Fruit fly (Drosophila melanogaster) whole organism, embryonic: ENCODE results near the gene nmdyn-D7.

Experiments used
- Bgb ChIP-seq: fragments of 200-800 bp; sonication (Bioruptor generic); IDR thresholded peaks from 2 replicates; pipeline ENCODE4 v1.3.6; 2022; ENCODE audit warnings: missing biosample characterization, missing genetic modification characterization; ENCODE audit not compliant: partially characterized antibody
- CG10565 ChIP-seq: fragments of 200-800 bp; sonication (Bioruptor generic); optimal IDR thresholded peaks from 3 replicates; lab custom pipeline; 2016; ENCODE audit warnings: missing biosample characterization, mild to moderate bottlenecking, missing genetic modification characterization
- CG10654 ChIP-seq: fragments of 200-800 bp; sonication (Bioruptor generic); optimal IDR thresholded peaks from 2 replicates; lab custom pipeline; 2016; ENCODE audit warnings: missing biosample characterization, missing genetic modification characterization
- CG12071 ChIP-seq: fragments of 200-800 bp; sonication (Bioruptor generic); optimal IDR thresholded peaks from 3 replicates; lab custom pipeline; 2018; ENCODE audit warnings: missing biosample characterization, mild to moderate bottlenecking, missing genetic modification characterization
- CG12155 ChIP-seq: fragments of 200-800 bp; sonication (Bioruptor generic); optimal IDR thresholded peaks from 3 replicates; lab custom pipeline; 2016; ENCODE audit warnings: missing biosample characterization, missing genetic modification characterization
- CG12942 ChIP-seq: fragments of 200-800 bp; sonication (Bioruptor generic); optimal IDR thresholded peaks from 3 replicates; lab custom pipeline; 2016; ENCODE audit warnings: missing biosample characterization, missing genetic modification characterization
- CG13123 ChIP-seq: fragments of 200-800 bp; sonication (Bioruptor generic); optimal IDR thresholded peaks from 2 replicates; lab custom pipeline; 2016; ENCODE audit warnings: missing biosample characterization, missing genetic modification characterization
- CG13894 ChIP-seq: fragments of 200-800 bp; sonication (Bioruptor generic); optimal IDR thresholded peaks from 3 replicates; lab custom pipeline; 2018; ENCODE audit warnings: missing biosample characterization, mild to moderate bottlenecking, missing genetic modification characterization, moderate library complexity
- CG1529 ChIP-seq: fragments of 200-800 bp; sonication (Bioruptor generic); optimal IDR thresholded peaks from 3 replicates; lab custom pipeline; 2018; ENCODE audit warnings: missing biosample characterization, missing genetic modification characterization
- CG15514 ChIP-seq: fragments of 200-800 bp; sonication (Bioruptor generic); optimal IDR thresholded peaks from 3 replicates; lab custom pipeline; 2017; ENCODE audit warnings: missing biosample characterization, missing genetic modification characterization, mild to moderate bottlenecking, moderate library complexity, missing genetic modification reagents
- CG16779 ChIP-seq: fragments of 200-800 bp; sonication (Bioruptor generic); IDR thresholded peaks from 2 replicates; pipeline ENCODE4 v1.3.6; 2022; ENCODE audit warnings: missing biosample characterization, missing genetic modification characterization
- CG17361 ChIP-seq: fragments of 200-800 bp; sonication (Bioruptor generic); IDR thresholded peaks from 3 replicates; pipeline ENCODE4 v1.3.6; 2022; ENCODE audit warnings: missing biosample characterization, missing genetic modification characterization
- CG1792 ChIP-seq: fragments of 200-800 bp; sonication (Bioruptor generic); optimal IDR thresholded peaks from 2 replicates; lab custom pipeline; 2016; ENCODE audit warnings: missing biosample characterization, missing genetic modification characterization
- CG2116 ChIP-seq: fragments of 200-800 bp; sonication (Bioruptor generic); optimal IDR thresholded peaks from 3 replicates; lab custom pipeline; 2018; ENCODE audit warnings: missing biosample characterization, mild to moderate bottlenecking, missing genetic modification characterization
- CG2889 ChIP-seq: fragments of 200-800 bp; sonication (Bioruptor generic); IDR thresholded peaks from 3 replicates; pipeline ENCODE4 v1.3.6; 2022; ENCODE audit warnings: missing biosample characterization, missing genetic modification characterization
- CG31388 ChIP-seq: fragments of 200-800 bp; sonication (Bioruptor generic); optimal IDR thresholded peaks from 2 replicates; lab custom pipeline; 2016; ENCODE audit warnings: missing biosample characterization, missing genetic modification characterization
- CG3163 ChIP-seq: fragments of 200-800 bp; sonication (Bioruptor generic); optimal IDR thresholded peaks from 3 replicates; lab custom pipeline; 2016; ENCODE audit warnings: missing biosample characterization, missing genetic modification characterization
- CG32767 ChIP-seq: fragments of 200-800 bp; sonication (Bioruptor generic); IDR thresholded peaks from 2 replicates; pipeline ENCODE4 v1.3.6; 2022; ENCODE audit warnings: missing biosample characterization, missing genetic modification characterization
- CG3407 ChIP-seq: fragments of 200-800 bp; sonication (Bioruptor generic); optimal IDR thresholded peaks from 2 replicates; lab custom pipeline; 2018; ENCODE audit warnings: missing biosample characterization, mild to moderate bottlenecking, missing genetic modification characterization
- CG3838 ChIP-seq: fragments of 200-800 bp; sonication (Bioruptor generic); optimal IDR thresholded peaks from 3 replicates; lab custom pipeline; 2016; ENCODE audit warnings: missing biosample characterization, missing genetic modification characterization
- CG7839 ChIP-seq: fragments of 200-800 bp; sonication (Bioruptor generic); optimal IDR thresholded peaks from 3 replicates; lab custom pipeline; 2018; ENCODE audit warnings: missing biosample characterization, mild to moderate bottlenecking, missing genetic modification characterization, moderate library complexity
- CG7963 ChIP-seq: fragments of 200-800 bp; sonication (Bioruptor generic); IDR thresholded peaks from 3 replicates; pipeline ENCODE4 v1.3.6; 2022; ENCODE audit warnings: missing biosample characterization, missing genetic modification characterization; ENCODE audit not compliant: partially characterized antibody
- CG9876 ChIP-seq: fragments of 200-800 bp; sonication (Bioruptor generic); optimal IDR thresholded peaks from 2 replicates; lab custom pipeline; 2016; ENCODE audit warnings: missing biosample characterization, missing genetic modification characterization
- D19A ChIP-seq: fragments of 200-800 bp; optimal IDR thresholded peaks from 3 replicates; lab custom pipeline; 2019; ENCODE audit warnings: missing biosample characterization, mild to moderate bottlenecking, missing genetic modification characterization, moderate library complexity
- D19B ChIP-seq: fragments of 200-800 bp; sonication (Bioruptor generic); optimal IDR thresholded peaks from 2 replicates; lab custom pipeline; 2017; ENCODE audit warnings: missing biosample characterization, mild to moderate bottlenecking, missing genetic modification characterization
- Gsc ChIP-seq: fragments of 200-800 bp; sonication (Bioruptor generic); IDR thresholded peaks from 2 replicates; pipeline ENCODE4 v1.3.6; 2022; ENCODE audit warnings: missing biosample characterization, missing genetic modification characterization
- Lpt ChIP-seq: fragments of >200 bp; optimal IDR thresholded peaks from 2 replicates; lab custom pipeline; 2018; ENCODE audit warnings: missing biosample characterization, missing genetic modification characterization
- MESR4 ChIP-seq: fragments of 200-800 bp; sonication (Bioruptor generic); optimal IDR thresholded peaks from 2 replicates; lab custom pipeline; 2018; ENCODE audit warnings: missing biosample characterization, mild to moderate bottlenecking, missing genetic modification characterization, moderate library complexity
- Meics ChIP-seq: fragments of 200-800 bp; sonication (Bioruptor generic); optimal IDR thresholded peaks from 2 replicates; lab custom pipeline; 2017; ENCODE audit warnings: missing biosample characterization, mild to moderate bottlenecking, missing genetic modification characterization
- NC2β ChIP-seq: fragments of 200-800 bp; sonication (Bioruptor generic); optimal IDR thresholded peaks from 2 replicates; lab custom pipeline; 2016; ENCODE audit warnings: missing biosample characterization, missing genetic modification characterization
- Ssrp ChIP-seq: fragments of 200-800 bp; sonication (Bioruptor generic); optimal IDR thresholded peaks from 2 replicates; lab custom pipeline; 2018; ENCODE audit warnings: missing biosample characterization, mild to moderate bottlenecking, missing genetic modification characterization, moderate library complexity
- Taf1 ChIP-seq: fragments of 200-800 bp; sonication (Bioruptor generic); IDR thresholded peaks from 2 replicates; pipeline ENCODE4 v1.3.6; 2022; ENCODE audit warnings: missing biosample characterization, missing genetic modification characterization
- abd-A ChIP-seq: fragments of 200-800 bp; sonication (Bioruptor generic); optimal IDR thresholded peaks from 3 replicates; lab custom pipeline; 2019; ENCODE audit warnings: missing biosample characterization, mild to moderate bottlenecking, missing genetic modification characterization, moderate library complexity
- bowl ChIP-seq: fragments of 200-800 bp; sonication (Bioruptor generic); IDR thresholded peaks from 2 replicates; pipeline ENCODE4 v1.3.6; 2022; ENCODE audit warnings: missing biosample characterization, missing genetic modification characterization
- corto ChIP-seq: fragments of 200-800 bp; sonication (Bioruptor generic); optimal IDR thresholded peaks from 2 replicates; lab custom pipeline; 2016; ENCODE audit warnings: missing biosample characterization, mild to moderate bottlenecking, missing genetic modification characterization, moderate library complexity
- dan ChIP-seq: fragments of 200-800 bp; sonication (Bioruptor generic); IDR thresholded peaks from 2 replicates; pipeline ENCODE4 v1.3.6; 2022; ENCODE audit warnings: missing biosample characterization, missing genetic modification characterization
- dpn ChIP-seq, 2 experiments: fragments of 200-800 bp; sonication (Bioruptor generic); optimal IDR thresholded peaks; 3 replicates each; lab custom pipeline; 2016; ENCODE audit warnings: missing biosample characterization in 2 of 2, missing genetic modification characterization in 2 of 2
- fd102C ChIP-seq: fragments of 200-800 bp; sonication (Bioruptor generic); optimal IDR thresholded peaks from 2 replicates; lab custom pipeline; 2018; ENCODE audit warnings: missing biosample characterization, mild to moderate bottlenecking, missing genetic modification characterization, moderate library complexity
- gem ChIP-seq: fragments of 200-800 bp; sonication (Bioruptor generic); optimal IDR thresholded peaks from 2 replicates; lab custom pipeline; 2019; ENCODE audit warnings: missing biosample characterization, mild to moderate bottlenecking, missing genetic modification characterization, moderate library complexity
- jing ChIP-seq: fragments of 200-800 bp; sonication (Bioruptor generic); optimal IDR thresholded peaks from 2 replicates; lab custom pipeline; 2018; ENCODE audit warnings: missing biosample characterization, mild to moderate bottlenecking, missing genetic modification characterization
- jumu ChIP-seq: fragments of 200-800 bp; sonication (Bioruptor generic); optimal IDR thresholded peaks from 3 replicates; lab custom pipeline; 2016; ENCODE audit warnings: missing biosample characterization, missing genetic modification characterization
- kni ChIP-seq: fragments of 200-800 bp; sonication (Bioruptor generic); optimal IDR thresholded peaks from 3 replicates; lab custom pipeline; 2017; ENCODE audit warnings: mild to moderate bottlenecking, missing biosample characterization, missing genetic modification reagents, missing genetic modification characterization
- lab ChIP-seq: fragments of 200-800 bp; sonication (Bioruptor generic); optimal IDR thresholded peaks from 3 replicates; lab custom pipeline; 2017; ENCODE audit warnings: missing biosample characterization, missing genetic modification characterization, mild to moderate bottlenecking, moderate library complexity, missing genetic modification reagents
- onecut ChIP-seq: fragments of 200-800 bp; sonication (Bioruptor generic); IDR thresholded peaks from 2 replicates; pipeline ENCODE4 v1.3.6; 2022; ENCODE audit warnings: missing biosample characterization, missing genetic modification characterization
- pb ChIP-seq: fragments of 200-800 bp; sonication (Bioruptor generic); optimal IDR thresholded peaks from 3 replicates; lab custom pipeline; 2016; ENCODE audit warnings: missing biosample characterization, missing genetic modification characterization
- pzg ChIP-seq: fragments of 200-800 bp; sonication (Bioruptor generic); optimal IDR thresholded peaks from 3 replicates; lab custom pipeline; 2018; ENCODE audit warnings: missing biosample characterization, mild to moderate bottlenecking, missing genetic modification characterization, moderate library complexity
- sqz ChIP-seq: fragments of 200-800 bp; sonication (Bioruptor generic); optimal IDR thresholded peaks from 3 replicates; lab custom pipeline; 2018; ENCODE audit warnings: missing biosample characterization, mild to moderate bottlenecking, missing genetic modification characterization
- tio ChIP-seq: fragments of 200-800 bp; sonication (Bioruptor generic); optimal IDR thresholded peaks from 2 replicates; lab custom pipeline; 2017; ENCODE audit warnings: missing biosample characterization, missing genetic modification characterization, inconsistent platforms
- ttk ChIP-seq: fragments of 200-800 bp; sonication (Bioruptor generic); IDR thresholded peaks from 2 replicates; pipeline ENCODE4 v2.1.2; 2022; ENCODE audit warnings: missing biosample characterization, missing genetic modification characterization
- tx ChIP-seq: fragments of 200-800 bp; sonication (Bioruptor generic); optimal IDR thresholded peaks from 2 replicates; lab custom pipeline; 2016; ENCODE audit warnings: missing biosample characterization, missing genetic modification characterization
- unc-4 ChIP-seq: fragments of 200-800 bp; sonication (Bioruptor generic); IDR thresholded peaks from 2 replicates; pipeline ENCODE4 v1.3.6; 2022; ENCODE audit warnings: missing biosample characterization, missing genetic modification characterization; ENCODE audit not compliant: partially characterized antibody

Gene nmdyn-D7

DNA sequence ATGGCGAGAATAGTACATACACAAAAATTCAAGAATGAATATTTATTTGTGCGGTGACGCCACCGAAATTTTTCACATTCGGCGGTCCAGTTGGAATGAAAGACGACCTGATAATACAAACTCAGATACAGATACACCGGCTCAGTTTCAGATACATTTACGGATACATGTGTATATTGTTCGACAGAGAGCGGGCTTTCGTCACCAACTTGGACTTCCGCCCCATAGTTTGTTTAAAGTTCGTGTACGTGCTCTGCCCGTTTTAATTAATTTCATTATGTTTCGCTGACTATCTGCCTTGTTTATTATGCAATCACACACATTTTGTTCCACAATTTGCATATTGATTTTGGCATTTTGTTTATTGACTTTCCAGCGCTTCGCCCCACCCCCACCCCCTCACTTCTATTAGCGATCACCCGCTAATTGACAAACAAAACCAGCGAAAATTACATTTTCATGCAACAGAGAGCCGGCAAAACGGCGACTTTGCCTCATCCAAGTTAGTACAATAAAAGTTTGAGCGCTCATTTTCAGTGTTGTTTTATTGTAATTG is 21.5 kb downstream of the nmdyn-D7 start (continued):
- peak; percentile 1 for TF ChIP-seq sqz (GFP tag; lab: Kevin White, UChicago)
- no peak for TF ChIP-seq CG17361
- peak; percentile 44 for TF ChIP-seq CG12942 (GFP tag; lab: Kevin White, UChicago)
- peak; percentile 93 for TF ChIP-seq Meics (GFP tag; lab: Kevin White, UChicago)
- TF ChIP-seq CG9876 (GFP tag; lab: Kevin White, UChicago), result no peak
- peak; percentile 63 for TF ChIP-seq CG12071 (GFP tag; lab: Kevin White, UChicago)
- no peak for TF ChIP-seq CG10565 (GFP tag; lab: Kevin White, UChicago)
- TF ChIP-seq dan (GFP tag; lab: Robert Waterston, UW), result no peak
- TF ChIP-seq CG7839, result no peak
- TF ChIP-seq unc-4 (GFP tag; lab: Robert Waterston, UW), result no peak
- TF ChIP-seq gem (tag; lab: Kevin White, UChicago), result peak; percentile 36
- no peak for TF ChIP-seq kni
- TF ChIP-seq bowl (GFP tag; lab: Robert Waterston, UW), result no peak
- TF ChIP-seq CG3163 (GFP tag; lab: Kevin White, UChicago), result peak; percentile 49
- TF ChIP-seq Taf1 (GFP tag; lab: Robert Waterston, UW), result no peak
- peak; percentile 27 for TF ChIP-seq CG1792 (GFP tag; lab: Kevin White, UChicago)
- TF ChIP-seq NC2β (GFP tag; lab: Kevin White, UChicago), result no peak
- no peak for TF ChIP-seq ttk (GFP tag; lab: Robert Waterston, UW)
- TF ChIP-seq Gsc (GFP tag; lab: Robert Waterston, UW), result no peak
- no peak for TF ChIP-seq CG16779 (GFP tag; lab: Robert Waterston, UW)
- peak; percentile 9 for TF ChIP-seq pb (GFP tag; lab: Kevin White, UChicago)
- TF ChIP-seq CG31388, result no peak
- peak; percentile 30 for TF ChIP-seq CG15514 (GFP tag; lab: Kevin White, UChicago)
- no peak for TF ChIP-seq jumu (GFP tag; lab: Kevin White, UChicago)
- no peak for TF ChIP-seq CG12155 (GFP tag; lab: Kevin White, UChicago)
- TF ChIP-seq CG2116 (GFP tag; lab: Kevin White, UChicago), result no peak
- TF ChIP-seq CG13894 (tag; lab: Kevin White, UChicago), result peak; percentile 45
- TF ChIP-seq MESR4 (GFP tag; lab: Kevin White, UChicago), result no peak
- no peak for TF ChIP-seq CG1529 (GFP tag; lab: Kevin White, UChicago)
- TF ChIP-seq Bgb, result no peak
- peak; percentile 37 for TF ChIP-seq tio (GFP tag; lab: Kevin White, UChicago)
- TF ChIP-seq Lpt (GFP tag; lab: Kevin White, UChicago), result no peak
- peak; percentile 57 for TF ChIP-seq lab (GFP tag; lab: Kevin White, UChicago)
- TF ChIP-seq abd-A (tag; lab: Kevin White, UChicago), result peak; percentile 3
- TF ChIP-seq CG3838 (GFP tag; lab: Kevin White, UChicago), result no peak
- TF ChIP-seq CG7963 (GFP tag; lab: Robert Waterston, UW), result no peak
- TF ChIP-seq pzg (GFP tag; lab: Kevin White, UChicago), result no peak
- TF ChIP-seq fd102C, result no peak
- TF ChIP-seq Ssrp, result no peak
- TF ChIP-seq CG2889 (GFP tag; lab: Robert Waterston, UW), result no peak
- no peak for TF ChIP-seq CG10654 (GFP tag; lab: Kevin White, UChicago)
- no peak for TF ChIP-seq corto (GFP tag; lab: Kevin White, UChicago)
- no peak for TF ChIP-seq CG3407 (GFP tag; lab: Kevin White, UChicago)
- TF ChIP-seq CG32767 (GFP tag; lab: Robert Waterston, UW), result no peak
- TF ChIP-seq D19B (GFP tag; lab: Kevin White, UChicago), result no peak
- TF ChIP-seq CG13123 (GFP tag; lab: Kevin White, UChicago), result peak; percentile 0
- no peak for TF ChIP-seq D19A
- peak in 1 of 2 experiments; percentile 23 for TF ChIP-seq dpn (GFP tag; optimal IDR thresholded peaks at IDR 0.05; lab: Kevin White, UChicago)
- no peak for TF ChIP-seq onecut
- no peak for TF ChIP-seq jing (GFP tag; lab: Kevin White, UChicago)
- peak; percentile 9 for TF ChIP-seq tx
